Worm (Caenorhabditis elegans) whole organism, L4 larva: Measurements from ENCODE around the gene F57A10.4.
A peak's percentile ranks its signal among the peaks of the same experiment; 100 is the strongest.
"Not testable (repeated sequence)": the region's sequence is repeated elsewhere in the genome, so short reads cannot be mapped to it uniquely, and the experiment has no call there.

ENCODE experiments used
- D1046.2 ChIP-seq: fragments of 200-800 bp; sonication (Bioruptor generic); IDR thresholded peaks from 2 replicates; pipeline ENCODE4 v1.3.6; 2022; ENCODE audit warnings: missing genetic modification characterization, missing compliant biosample characterization
- F37D6.2 ChIP-seq: sonication (generic microtip); optimal IDR thresholded peaks from 2 replicates; lab custom pipeline; 2016; ENCODE audit warnings: mild to moderate bottlenecking, missing genetic modification characterization, missing compliant biosample characterization
- F44E2.7 ChIP-seq: fragments of 200-800 bp; sonication (Bioruptor generic); IDR thresholded peaks from 2 replicates; pipeline ENCODE4 v2.1.2; 2022; ENCODE audit warnings: missing genetic modification characterization, missing compliant biosample characterization
- T20F7.1 ChIP-seq: fragments of 200-800 bp; sonication (Bioruptor generic); optimal IDR thresholded peaks from 2 replicates; lab custom pipeline; 2018; ENCODE audit warnings: mild to moderate bottlenecking, missing genetic modification characterization, missing compliant biosample characterization
- T26A8.4 ChIP-seq: fragments of 200-800 bp; sonication (Bioruptor generic); IDR thresholded peaks from 2 replicates; pipeline ENCODE4 v1.3.6; 2022; ENCODE audit warnings: missing genetic modification characterization, missing compliant biosample characterization
- Y48G9A.11 ChIP-seq: fragments of 200-800 bp; sonication (Bioruptor generic); IDR thresholded peaks from 2 replicates; pipeline ENCODE4 v1.3.6; 2022; ENCODE audit warnings: missing genetic modification reagents, missing genetic modification characterization, missing compliant biosample characterization
- Y5F2A.4 ChIP-seq: fragments of 200-800 bp; sonication (Bioruptor generic); optimal IDR thresholded peaks from 2 replicates; lab custom pipeline; 2018; ENCODE audit warnings: mild to moderate bottlenecking, missing genetic modification characterization, missing compliant biosample characterization
- ZK337.2 ChIP-seq: fragments of 200-800 bp; sonication (Bioruptor generic); IDR thresholded peaks from 2 replicates; pipeline ENCODE4 v1.3.6; 2022; ENCODE audit warnings: missing genetic modification reagents, missing genetic modification characterization, missing compliant biosample characterization
- aha-1 ChIP-seq: fragments of 150-350 bp; peaks from one replicate; lab custom pipeline; 2014; ENCODE audit warnings: missing biosample characterization, missing genetic modification characterization
- aly-2 ChIP-seq: sonication (generic microtip); optimal IDR thresholded peaks from 2 replicates; lab custom pipeline; 2018; ENCODE audit warnings: missing biosample characterization, missing genetic modification characterization
- ceh-82 ChIP-seq: sonication (generic microtip); optimal IDR thresholded peaks from 2 replicates; lab custom pipeline; 2017; ENCODE audit warnings: missing biosample characterization, missing genetic modification characterization
- daf-19 ChIP-seq: fragments of 200-800 bp; sonication (Bioruptor generic); conservative IDR thresholded peaks from 2 replicates; pipeline ENCODE4 v1.3.6; 2022; ENCODE audit warnings: missing genetic modification characterization, missing compliant biosample characterization
- daf-8 ChIP-seq: fragments of 200-800 bp; sonication (Bioruptor generic); IDR thresholded peaks from 2 replicates; pipeline ENCODE4 v1.3.6; 2022; ENCODE audit warnings: missing genetic modification characterization, missing compliant biosample characterization
- dmd-8 ChIP-seq: fragments of 200-800 bp; sonication (Bioruptor generic); IDR thresholded peaks from 2 replicates; pipeline ENCODE4 v1.3.6; 2022; ENCODE audit warnings: missing genetic modification characterization, missing compliant biosample characterization
- dmd-9 ChIP-seq: fragments of 200-800 bp; sonication (Bioruptor generic); IDR thresholded peaks from 2 replicates; pipeline ENCODE4 v1.3.6; 2022; ENCODE audit warnings: missing genetic modification reagents, missing genetic modification characterization, missing compliant biosample characterization
- duxl-1 ChIP-seq: sonication (generic microtip); optimal IDR thresholded peaks from 2 replicates; lab custom pipeline; 2016; ENCODE audit warnings: mild to moderate bottlenecking, missing genetic modification characterization, moderate library complexity, missing compliant biosample characterization; ENCODE audit not compliant: poor library complexity
- egl-43 ChIP-seq: fragments of 200-800 bp; sonication (Bioruptor generic); IDR thresholded peaks from 2 replicates; pipeline ENCODE4 v1.3.6; 2022; ENCODE audit warnings: missing genetic modification reagents, missing genetic modification characterization, missing compliant biosample characterization
- fkh-10 ChIP-seq: fragments of 150-350 bp; optimal IDR thresholded peaks from 2 replicates; lab custom pipeline; 2014; ENCODE audit warnings: missing biosample characterization, missing genetic modification reagents, missing genetic modification characterization
- gei-8 ChIP-seq: fragments of 200-800 bp; sonication (Bioruptor generic); optimal IDR thresholded peaks from 2 replicates; lab custom pipeline; 2018; ENCODE audit warnings: mild to moderate bottlenecking, missing genetic modification characterization, missing compliant biosample characterization
- hlh-30 ChIP-seq: sonication (generic microtip); optimal IDR thresholded peaks from 2 replicates; lab custom pipeline; 2017; ENCODE audit warnings: antibody characterized with exemption, mild to moderate bottlenecking, missing genetic modification characterization, missing compliant biosample characterization; ENCODE audit not compliant: insufficient read depth
- jun-1 ChIP-seq: fragments of 150-350 bp; optimal IDR thresholded peaks from 2 replicates; lab custom pipeline; 2014; ENCODE audit warnings: missing biosample characterization, missing genetic modification reagents, missing genetic modification characterization
- lin-1 ChIP-seq: fragments of 200-800 bp; sonication (Bioruptor generic); IDR thresholded peaks from 2 replicates; pipeline ENCODE4 v1.3.6; 2022; ENCODE audit warnings: missing genetic modification reagents, missing genetic modification characterization, missing compliant biosample characterization
- lin-29 ChIP-seq: fragments of 200-800 bp; sonication (Bioruptor generic); IDR thresholded peaks from 2 replicates; pipeline ENCODE4 v1.3.6; 2022; ENCODE audit warnings: missing genetic modification reagents, missing genetic modification characterization, missing compliant biosample characterization
- lin-39 ChIP-seq: fragments of 150-350 bp; optimal IDR thresholded peaks from 2 replicates; lab custom pipeline; 2014; ENCODE audit warnings: missing biosample characterization, missing genetic modification reagents, missing genetic modification characterization
- lir-3 ChIP-seq: sonication (generic microtip); optimal IDR thresholded peaks from 2 replicates; lab custom pipeline; 2016; ENCODE audit warnings: mild to moderate bottlenecking, missing genetic modification characterization, missing compliant biosample characterization
- madf-9 ChIP-seq: fragments of 200-800 bp; sonication (Bioruptor generic); conservative IDR thresholded peaks from 2 replicates; pipeline ENCODE4 v1.3.6; 2022; ENCODE audit warnings: missing genetic modification reagents, missing genetic modification characterization, missing compliant biosample characterization
- mdl-1 ChIP-seq, 2 experiments: fragments of 150-350 bp in 1 of 2; sonication (generic microtip) in 1 of 2; optimal IDR thresholded peaks; 2 replicates each; lab custom pipeline; 2014 to 2017; ENCODE audit warnings: missing biosample characterization in 2 of 2, missing genetic modification characterization in 2 of 2
- mep-1 ChIP-seq: fragments of 150-350 bp; sonication (generic microtip); optimal IDR thresholded peaks from 3 replicates; lab custom pipeline; 2014; ENCODE audit warnings: missing biosample characterization, missing genetic modification characterization
- mxl-2 ChIP-seq: fragments of 200-800 bp; sonication (Bioruptor generic); conservative IDR thresholded peaks from 2 replicates; pipeline ENCODE4 v1.3.6; 2022; ENCODE audit warnings: missing genetic modification reagents, missing genetic modification characterization, missing compliant biosample characterization
- mxl-3 ChIP-seq: fragments of 200-800 bp; sonication (Bioruptor generic); optimal IDR thresholded peaks from 2 replicates; lab custom pipeline; 2018; ENCODE audit warnings: mild to moderate bottlenecking, missing genetic modification characterization, missing compliant biosample characterization
- nhr-237 ChIP-seq: sonication (generic microtip); optimal IDR thresholded peaks from 2 replicates; lab custom pipeline; 2017; ENCODE audit warnings: missing biosample characterization, missing genetic modification characterization
- nhr-28 ChIP-seq: fragments of 150-350 bp; optimal IDR thresholded peaks from 2 replicates; lab custom pipeline; 2014; ENCODE audit warnings: missing biosample characterization, missing genetic modification characterization
- nhr-41 ChIP-seq: fragments of 200-800 bp; sonication (Bioruptor generic); IDR thresholded peaks from 2 replicates; pipeline ENCODE4 v1.3.6; 2022; ENCODE audit warnings: missing genetic modification reagents, missing genetic modification characterization, missing compliant biosample characterization
- nhr-42 ChIP-seq: fragments of 200-800 bp; sonication (Bioruptor generic); IDR thresholded peaks from 2 replicates; pipeline ENCODE4 v1.3.6; 2022; ENCODE audit warnings: missing genetic modification characterization, missing compliant biosample characterization
- nhr-48 ChIP-seq: sonication (generic microtip); optimal IDR thresholded peaks from 2 replicates; lab custom pipeline; 2016; ENCODE audit warnings: mild to moderate bottlenecking, missing genetic modification characterization, missing compliant biosample characterization
- pha-4 ChIP-seq, 2 experiments: fragments of 150-350 bp in 1 of 2; fragments of 200-800 bp in 1 of 2; sonication (Bioruptor generic) in 1 of 2; IDR thresholded peaks in 1 of 2; optimal IDR thresholded peaks in 1 of 2; 2 replicates each; pipeline versions ENCODE4 v1.3.6 to Lab custom; 2014 to 2022; ENCODE audit warnings: missing genetic modification characterization in 2 of 2, missing genetic modification reagents in 2 of 2, missing biosample characterization in 1 of 2, missing compliant biosample characterization in 1 of 2
- saeg-2 ChIP-seq: fragments of 200-800 bp; sonication (Bioruptor generic); IDR thresholded peaks from 2 replicates; pipeline ENCODE4 v1.3.6; 2022; ENCODE audit warnings: missing genetic modification reagents, missing genetic modification characterization, missing compliant biosample characterization
- sdz-12 ChIP-seq: fragments of 200-800 bp; sonication (Bioruptor generic); optimal IDR thresholded peaks from 2 replicates; lab custom pipeline; 2018; ENCODE audit warnings: mild to moderate bottlenecking, missing genetic modification characterization, missing compliant biosample characterization
- set-16 ChIP-seq: fragments of 200-800 bp; sonication (Bioruptor generic); IDR thresholded peaks from 2 replicates; pipeline ENCODE4 v1.3.6; 2022; ENCODE audit warnings: missing genetic modification reagents, missing genetic modification characterization, missing compliant biosample characterization
- unc-39 ChIP-seq: sonication (generic microtip); optimal IDR thresholded peaks from 2 replicates; lab custom pipeline; 2017; ENCODE audit warnings: missing biosample characterization, missing genetic modification characterization
- zfp-3 ChIP-seq: fragments of 200-800 bp; sonication (Bioruptor generic); conservative IDR thresholded peaks from 2 replicates; pipeline ENCODE4 v1.3.6; 2022; ENCODE audit warnings: missing genetic modification reagents, missing genetic modification characterization, missing compliant biosample characterization
- zip-2 ChIP-seq: fragments of 150-350 bp; optimal IDR thresholded peaks from 2 replicates; lab custom pipeline; 2014; ENCODE audit warnings: missing biosample characterization, missing genetic modification characterization
- ztf-7 ChIP-seq: fragments of 150-350 bp; optimal IDR thresholded peaks from 2 replicates; lab custom pipeline; 2014; ENCODE audit warnings: missing biosample characterization, missing genetic modification characterization

Gene F57A10.4

ce11 chrV:15754731-15755130 is 14.5 kb upstream of the F57A10.4 start, which contains the start of gene str-8:
TSS of gene str-8 (plus strand) at chrV:15755031.
- not testable (repeated sequence) for TF ChIP-seq fkh-10 (GFP tag; lab: Kevin White, UChicago); hlh-30; set-16 (GFP tag; lab: Robert Waterston, UW)
- TF ChIP-seq, all 104 proteins: peak for 0; not testable (repeated sequence) for 104

DNA sequence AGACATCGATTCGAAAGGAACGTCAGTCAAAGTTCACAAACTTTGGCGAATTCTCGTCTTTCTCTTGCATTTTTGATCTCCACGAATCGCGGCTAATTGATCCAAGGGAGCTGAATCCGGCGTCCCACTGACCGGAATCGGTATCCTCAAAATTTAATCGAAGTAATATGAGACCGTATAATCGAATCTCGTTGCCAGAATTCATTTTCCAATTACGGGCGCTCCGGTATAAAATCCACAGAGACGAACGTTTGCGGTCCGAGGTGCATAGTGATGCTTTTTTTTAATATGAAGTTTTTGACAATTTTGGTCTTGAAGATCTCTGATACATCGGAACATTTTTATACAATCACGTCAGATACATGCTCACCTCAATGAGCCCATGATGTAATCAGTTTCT is 11.6 kb upstream of the F57A10.4 start:
- TF ChIP-seq nhr-28 (tag; lab: Kevin White, UChicago) (no peak), daf-19 (GFP tag; lab: Robert Waterston, UW) (no peak), aha-1 (tag; lab: Kevin White, UChicago) (peak; percentile 92)

ce11 chrV:15758449-15758848 is 10.8 kb upstream of the F57A10.4 start, which contains the start of gene str-9:
TSS of gene str-9 (plus strand) at chrV:15758749.
- TF ChIP-seq unc-39 (tag; lab: Kevin White, UChicago) (no peak), mdl-1 (tag; optimal IDR thresholded peaks at IDR 0.05; lab: Kevin White, UChicago) (no peak), dmd-9 (no peak), T26A8.4 (GFP tag; lab: Robert Waterston, UW) (no peak), gei-8 (GFP tag; lab: Kevin White, UChicago) (no peak), egl-43 (GFP tag; lab: Robert Waterston, UW) (no peak), daf-19 (GFP tag; lab: Robert Waterston, UW) (no peak), ceh-82 (tag; lab: Kevin White, UChicago) (no peak), mep-1 (tag; lab: Kevin White, UChicago) (no peak), Y5F2A.4 (GFP tag; lab: Kevin White, UChicago) (no peak)
- TF ChIP-seq, all 104 proteins: peak for 0

ce11 chrV:15766122-15766594 is 3.1 kb upstream of the F57A10.4 start, which contains the start of the genes haf-3 and F57A10.2:
TSS of gene haf-3 (minus strand) at chrV:15766172.
TSS of gene F57A10.2 (plus strand) at chrV:15766575.
- TF ChIP-seq lin-29 (GFP tag; lab: Robert Waterston, UW), result peak; percentile 62; the same call in 1 of the 2 replicates
- TF ChIP-seq F44E2.7 (GFP tag; lab: Robert Waterston, UW), result no peak
- no peak for TF ChIP-seq ZK337.2 (GFP tag; lab: Robert Waterston, UW)
- peak in 1 of 2 experiments; percentile 21 for TF ChIP-seq mdl-1 (tag; optimal IDR thresholded peaks at IDR 0.05; lab: Kevin White, UChicago)
- no peak for TF ChIP-seq aly-2 (tag; lab: Kevin White, UChicago)
- no peak for TF ChIP-seq dmd-9
- no peak for TF ChIP-seq dmd-8 (GFP tag; lab: Robert Waterston, UW)
- TF ChIP-seq lin-39, result no peak
- TF ChIP-seq mxl-2 (GFP tag; lab: Robert Waterston, UW), result no peak
- TF ChIP-seq nhr-48, result peak; percentile 75
- TF ChIP-seq T20F7.1 (GFP tag; lab: Kevin White, UChicago), result no peak
- peak; percentile 81 for TF ChIP-seq ztf-7 (tag; lab: Kevin White, UChicago)
- peak; percentile 92 for TF ChIP-seq duxl-1 (tag; lab: Kevin White, UChicago)
- TF ChIP-seq saeg-2 (GFP tag; lab: Robert Waterston, UW), result no peak
- TF ChIP-seq lin-1 (GFP tag; lab: Robert Waterston, UW), result peak; percentile 55; the same call in 1 of the 2 replicates
- no peak for TF ChIP-seq daf-8 (GFP tag; lab: Robert Waterston, UW)
- peak; percentile 63; the same call in 1 of the 2 replicates for TF ChIP-seq zfp-3 (GFP tag; lab: Robert Waterston, UW)
- peak; percentile 76 for TF ChIP-seq aha-1 (tag; lab: Kevin White, UChicago)
- TF ChIP-seq jun-1 (tag; lab: Kevin White, UChicago), result peak; percentile 62
- peak; percentile 73 for TF ChIP-seq pha-4 (GFP tag; IDR thresholded peaks at IDR 0.05; lab: Robert Waterston, UW)
- TF ChIP-seq pha-4 (tag; optimal IDR thresholded peaks at IDR 0.05; lab: Kevin White, UChicago), result peak; percentile 46
- TF ChIP-seq F37D6.2 (tag; lab: Kevin White, UChicago), result peak; percentile 77
- TF ChIP-seq nhr-237 (tag; lab: Kevin White, UChicago), result no peak
- TF ChIP-seq mxl-3, result no peak
- TF ChIP-seq set-16 (GFP tag; lab: Robert Waterston, UW), result no peak
- peak; percentile 79 for TF ChIP-seq fkh-10 (GFP tag; lab: Kevin White, UChicago)
- no peak for TF ChIP-seq nhr-42
- TF ChIP-seq zip-2 (tag; lab: Kevin White, UChicago), result peak; percentile 76
- no peak for TF ChIP-seq sdz-12
- 0 out of 2 replicates have a peak, but pooled peaks have one; percentile 36 for TF ChIP-seq D1046.2 (GFP tag; lab: Robert Waterston, UW)
- peak; percentile 56; the same call in 1 of the 2 replicates for TF ChIP-seq madf-9 (GFP tag; lab: Robert Waterston, UW)
- TF ChIP-seq nhr-41, result no peak
- TF ChIP-seq daf-19 (GFP tag; lab: Robert Waterston, UW), result no peak
- no peak for TF ChIP-seq lir-3 (tag; lab: Kevin White, UChicago)
- peak; percentile 75 for TF ChIP-seq Y48G9A.11
